Fruit fly (Drosophila melanogaster): Measurements from ENCODE around the gene wac.

Gene wac

DNA sequence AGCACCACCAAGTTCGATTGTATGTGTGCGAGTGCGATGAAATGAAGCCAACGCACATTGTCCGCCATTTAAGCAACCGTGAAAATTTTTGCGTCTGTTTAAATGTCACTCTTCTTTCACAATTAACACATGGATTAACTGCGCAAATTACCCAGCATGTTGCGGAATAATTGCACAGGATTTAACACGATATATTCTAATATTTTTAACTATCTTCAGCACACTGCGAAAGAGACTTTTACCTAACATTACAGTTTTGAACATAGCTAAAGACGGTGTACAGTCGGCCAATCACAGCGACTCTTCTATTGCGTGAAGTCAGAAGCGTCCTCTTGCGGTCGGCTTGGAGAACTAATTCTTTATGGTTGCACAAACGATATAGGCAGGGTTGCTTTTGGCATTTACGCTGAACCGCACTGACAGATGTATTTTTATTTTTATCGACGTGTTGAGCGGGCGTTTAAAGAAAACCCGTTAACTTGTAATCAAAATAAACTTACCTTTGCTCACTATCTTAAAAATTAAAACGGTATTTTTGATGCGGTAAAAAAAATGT lies 11.3 kb upstream of the wac start (continued):
- TF ChIP-seq pho (GFP tag; optimal IDR thresholded peaks at IDR 0.05) (peak; percentile 73), CG17385 (GFP tag; optimal IDR thresholded peaks at IDR 0.05) (no peak), E2f1 (GFP tag; IDR thresholded peaks at IDR 0.05) (peak; percentile 47; the same call in 1 of the 2 replicates), CG2678 (tag; optimal IDR thresholded peaks at IDR 0.05) (no peak), Bdp1 (GFP tag; optimal IDR thresholded peaks at IDR 0.05) (peak; percentile 51), CG10565 (GFP tag; optimal IDR thresholded peaks at IDR 0.05) (no peak), C15 (GFP tag; IDR thresholded peaks at IDR 0.05) (no peak), Optix (GFP tag; IDR thresholded peaks at IDR 0.05) (no peak), h (optimal IDR thresholded peaks at IDR 0.05) (no peak), CG11093 (GFP tag; IDR thresholded peaks at IDR 0.05) (no peak), tin (GFP tag; optimal IDR thresholded peaks at IDR 0.05) (peak; percentile 50), CG7987 (GFP tag; optimal IDR thresholded peaks at IDR 0.05) (peak; percentile 83), Lhr (GFP tag; optimal IDR thresholded peaks at IDR 0.05) (peak; percentile 83), hbn (GFP tag; IDR thresholded peaks at IDR 0.05; ENCODE audit: partially characterized antibody) (peak; percentile 26; the same call in 1 of the 2 replicates), CG34224 (GFP tag; IDR thresholded peaks at IDR 0.05; ENCODE audit: partially characterized antibody) (no peak; the same call in 2 of the 3 replicates), Dip3 (GFP tag; optimal IDR thresholded peaks at IDR 0.05) (peak; percentile 34), CG16813 (GFP tag; IDR thresholded peaks at IDR 0.05; ENCODE audit: partially characterized antibody) (peak; percentile 73), Sox102F (GFP tag; optimal IDR thresholded peaks at IDR 0.05) (no peak), CG2202 (tag; optimal IDR thresholded peaks at IDR 0.05) (no peak), CG31441 (GFP tag; IDR thresholded peaks at IDR 0.05) (no peak), CG4360 (GFP tag; IDR thresholded peaks at IDR 0.05) (no peak), MESR4 (GFP tag; optimal IDR thresholded peaks at IDR 0.05) (peak; percentile 99), CG30431 (GFP tag; optimal IDR thresholded peaks at IDR 0.05) (no peak), nau (GFP tag; optimal IDR thresholded peaks at IDR 0.05) (no peak), sug (tag; optimal IDR thresholded peaks at IDR 0.05) (no peak), Bgb (GFP tag; IDR thresholded peaks at IDR 0.05; ENCODE audit: partially characterized antibody) (peak; percentile 75), Pdp1 (GFP tag; optimal IDR thresholded peaks at IDR 0.05) (peak; percentile 29 to 88), btn (GFP tag; optimal IDR thresholded peaks at IDR 0.05) (no peak), CG1603 (tag; optimal IDR thresholded peaks at IDR 0.05) (peak; percentile 77), CG2712 (tag; optimal IDR thresholded peaks at IDR 0.05) (peak; percentile 29), dm (GFP tag; optimal IDR thresholded peaks at IDR 0.05) (peak; percentile 76), CG11695 (GFP tag; IDR thresholded peaks at IDR 0.05) (peak; percentile 6; the same call in 1 of the 3 replicates), CG6254 (GFP tag; optimal IDR thresholded peaks at IDR 0.05) (no peak), Eip74EF (GFP tag; optimal IDR thresholded peaks at IDR 0.05) (no peak), CG8281 (tag; optimal IDR thresholded peaks at IDR 0.05) (no peak), CG4424 (GFP tag; optimal IDR thresholded peaks at IDR 0.05) (no peak), CG8290 (GFP tag; optimal IDR thresholded peaks at IDR 0.05) (peak; percentile 53), CG8290 (tag; optimal IDR thresholded peaks at IDR 0.05) (no peak), tll (GFP tag; optimal IDR thresholded peaks at IDR 0.05) (no peak), cas (GFP tag; IDR thresholded peaks at IDR 0.05) (0 out of 2 replicates have a peak, but pooled peaks have one; percentile 10), bcd (GFP tag; optimal IDR thresholded peaks at IDR 0.05) (no peak), CG12155 (GFP tag; optimal IDR thresholded peaks at IDR 0.05) (no peak), Hr3 (GFP tag; optimal IDR thresholded peaks at IDR 0.05) (peak; percentile 2), bbx (GFP tag; IDR thresholded peaks at IDR 0.05; ENCODE audit: partially characterized antibody) (peak; percentile 73), Scr (GFP tag; IDR thresholded peaks at IDR 0.05; ENCODE audit: partially characterized antibody) (peak; percentile 61), CG17802 (tag; optimal IDR thresholded peaks at IDR 0.05) (peak; percentile 42), unpg (GFP tag; optimal IDR thresholded peaks at IDR 0.05) (no peak), Sry-δ (GFP tag; optimal IDR thresholded peaks at IDR 0.05) (peak; percentile 77), sqz (GFP tag; optimal IDR thresholded peaks at IDR 0.05) (no peak), grau (tag; optimal IDR thresholded peaks at IDR 0.05) (no peak)

All from whole organism, embryonic.